Fruit fly (Drosophila melanogaster): ENCODE measurements around the gene CG7183.

The CG7183 gene

dm6 chr3R:18169982-18170531 lies 50.4 kb downstream of the CG7183 start:
- TF ChIP-seq rn (GFP tag; IDR thresholded peaks at IDR 0.05) (no peak), CG32121 (GFP tag; IDR thresholded peaks at IDR 0.05) (no peak), CG8301 (tag; optimal IDR thresholded peaks at IDR 0.05) (no peak), CG14655 (GFP tag; optimal IDR thresholded peaks at IDR 0.05) (no peak), CG34367 (tag; optimal IDR thresholded peaks at IDR 0.05) (no peak), CG10348 (GFP tag; IDR thresholded peaks at IDR 0.05) (no peak)

- TF ChIP-seq CG9948 (tag; optimal IDR thresholded peaks at IDR 0.05) (peak; percentile 1), CG17806 (tag; optimal IDR thresholded peaks at IDR 0.05) (peak; percentile 20), CG12605 (GFP tag; IDR thresholded peaks at IDR 0.05) (no peak), fd96Ca (GFP tag; IDR thresholded peaks at IDR 0.05) (no peak), CG8159 (tag; optimal IDR thresholded peaks at IDR 0.05) (peak; percentile 48), Pif1A (GFP tag; optimal IDR thresholded peaks at IDR 0.05) (no peak), Ets98B (GFP tag; IDR thresholded peaks at IDR 0.05) (no peak), CG34367 (tag; optimal IDR thresholded peaks at IDR 0.05) (no peak), Snoo (tag; optimal IDR thresholded peaks at IDR 0.05) (peak; percentile 21), D1 (tag; optimal IDR thresholded peaks at IDR 0.05) (no peak), Pif1B (GFP tag; optimal IDR thresholded peaks at IDR 0.05) (peak; percentile 31), CG13204 (GFP tag; optimal IDR thresholded peaks at IDR 0.05) (no peak), CG10348 (GFP tag; IDR thresholded peaks at IDR 0.05) (no peak), CG14655 (GFP tag; optimal IDR thresholded peaks at IDR 0.05) (peak; percentile 65), CG8301 (tag; optimal IDR thresholded peaks at IDR 0.05) (peak; percentile 49), gl (tag; optimal IDR thresholded peaks at IDR 0.05) (no peak), EcR (GFP tag; optimal IDR thresholded peaks at IDR 0.05) (no peak), CG15710 (tag; optimal IDR thresholded peaks at IDR 0.05) (no peak)
Observed at dm6 chr3R:18168929-18169350, 51.6 kb downstream of the CG7183 start.

DNA sequence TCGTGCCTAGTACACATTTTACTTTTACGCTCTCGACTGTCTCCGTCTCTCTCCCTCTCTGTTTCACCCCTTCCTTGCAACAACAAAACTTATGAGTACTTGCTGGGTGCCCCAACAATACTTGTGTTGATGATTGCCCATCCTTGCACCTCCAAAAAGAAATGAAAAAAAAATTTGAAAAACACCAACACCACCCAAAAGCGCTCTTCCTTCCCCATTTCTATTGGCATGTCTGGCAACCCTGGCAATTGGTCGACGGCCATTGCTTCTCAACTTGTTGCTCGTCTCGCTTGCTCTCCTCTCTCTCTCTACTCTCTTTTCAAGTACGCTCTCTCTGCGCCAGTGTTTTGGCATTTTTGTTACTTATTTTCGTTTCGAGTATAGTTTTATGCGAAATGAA lies 52.1 kb downstream of the CG7183 start:
- TF ChIP-seq CG12605 (GFP tag; IDR thresholded peaks at IDR 0.05) = peak; percentile 88
- TF ChIP-seq Ets98B (GFP tag; IDR thresholded peaks at IDR 0.05) = peak; percentile 51
- peak; percentile 33 for TF ChIP-seq Pif1A (GFP tag; optimal IDR thresholded peaks at IDR 0.05)
- TF ChIP-seq CG8159 (tag; optimal IDR thresholded peaks at IDR 0.05) = peak; percentile 27
- TF ChIP-seq CG34367 (tag; optimal IDR thresholded peaks at IDR 0.05) = peak; percentile 21
- TF ChIP-seq CG17806 (tag; optimal IDR thresholded peaks at IDR 0.05) = peak; percentile 2
- no peak for TF ChIP-seq CG9948 (tag; optimal IDR thresholded peaks at IDR 0.05)
- peak; percentile 28 for TF ChIP-seq EcR (GFP tag; optimal IDR thresholded peaks at IDR 0.05)
- 0 out of 3 replicates have a peak, but pooled peaks have one; percentile 53 for TF ChIP-seq CG4496 (GFP tag; IDR thresholded peaks at IDR 0.05)
- TF ChIP-seq CG32121 (GFP tag; IDR thresholded peaks at IDR 0.05) = peak; percentile 44
- TF ChIP-seq CG13204 (GFP tag; optimal IDR thresholded peaks at IDR 0.05) = no peak
- no peak for TF ChIP-seq D1 (tag; optimal IDR thresholded peaks at IDR 0.05)
- peak; percentile 25 for TF ChIP-seq CG15710 (tag; optimal IDR thresholded peaks at IDR 0.05)
- TF ChIP-seq fd96Ca (GFP tag; IDR thresholded peaks at IDR 0.05) = peak; percentile 54; the same call in 2 of the 3 replicates
